Fruit fly (Drosophila melanogaster): ENCODE data around the gene Bfc.

Gene Bfc

DNA sequence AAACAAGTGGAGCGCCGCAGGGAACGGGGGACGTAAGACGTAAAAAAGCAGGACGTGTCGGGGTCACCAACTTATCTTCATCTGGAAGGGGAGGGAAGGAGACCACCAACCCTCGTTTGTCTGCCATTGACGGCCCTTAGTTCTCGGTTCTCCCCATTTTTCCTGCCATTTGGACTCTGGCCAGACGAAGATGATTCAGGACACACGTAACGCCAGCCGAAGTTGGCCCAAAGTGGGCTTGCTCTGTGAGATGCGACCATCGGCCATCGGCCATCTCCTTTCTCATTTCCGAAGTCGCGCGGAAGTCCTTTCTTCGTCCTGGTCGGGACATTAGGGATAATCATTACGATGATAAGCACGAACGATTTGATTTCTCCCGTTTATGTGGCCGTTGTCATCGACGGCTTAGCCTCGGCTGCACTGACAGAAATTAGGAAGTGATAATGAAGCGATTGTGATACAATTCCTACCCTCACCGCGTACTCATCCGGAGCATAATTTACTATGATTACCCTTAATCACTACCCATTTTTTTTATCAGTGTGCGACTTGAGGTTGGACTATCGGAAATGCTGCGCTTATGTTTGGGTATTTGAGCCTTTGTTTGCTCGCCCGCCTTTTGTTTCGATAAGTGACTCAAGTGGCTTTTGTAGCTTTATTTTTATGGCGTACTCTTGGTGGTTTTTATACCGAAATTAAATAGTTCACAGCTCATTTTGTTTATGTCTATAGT, 30.6 kb downstream of the Bfc start:
- no peak for TF ChIP-seq CTCF (optimal IDR thresholded peaks at IDR 0.05)
- no peak for TF ChIP-seq CG8478 (optimal IDR thresholded peaks at IDR 0.05)

DNA sequence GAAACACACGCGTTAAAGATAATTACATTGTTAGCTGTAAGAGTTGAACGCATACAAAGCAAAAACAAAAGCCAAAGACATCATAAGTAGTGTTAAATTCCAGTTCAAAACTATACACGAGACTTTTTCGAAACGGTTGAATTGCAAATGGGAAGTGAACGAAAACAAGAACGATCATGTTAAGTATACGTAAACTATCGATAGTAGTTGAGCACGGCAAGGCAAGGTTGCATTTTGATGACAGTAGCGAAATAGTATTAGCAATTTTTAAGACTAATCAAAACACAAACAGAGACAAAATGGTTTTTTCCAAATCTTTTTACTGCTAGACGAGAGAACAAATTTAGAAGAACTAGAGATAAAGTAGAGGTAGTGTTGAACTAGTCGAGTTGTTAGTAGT, 44.3 kb downstream of the Bfc start:
- TF ChIP-seq CTCF (optimal IDR thresholded peaks at IDR 0.05): no peak
- TF ChIP-seq CG8478 (optimal IDR thresholded peaks at IDR 0.05): no peak

DNA sequence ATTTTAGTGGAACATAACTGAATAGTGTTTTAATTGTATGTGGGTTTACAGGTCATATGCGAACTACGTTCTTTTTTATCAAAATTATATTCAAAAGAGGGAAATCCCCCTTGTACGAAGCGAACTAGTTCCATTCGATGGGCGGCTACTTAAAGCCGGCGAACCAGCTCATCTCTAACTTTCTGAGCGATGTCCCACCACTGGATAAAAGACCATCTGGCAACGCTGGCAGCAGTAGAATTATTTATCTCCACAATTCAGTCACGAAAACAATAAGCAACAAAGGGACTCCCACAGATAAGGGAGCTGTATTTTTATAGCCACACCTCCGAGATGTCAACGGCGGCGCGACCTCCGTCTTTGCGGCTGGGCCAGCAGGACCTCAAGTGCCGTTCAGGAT, 45.2 kb downstream of the Bfc start, which contains the start of gene Rabex-5:
Gene Rabex-5 (plus strand): TSS at position 221 of the 400 bp plus-strand sequence.
- peak; percentile 12 to 38 for TF ChIP-seq CTCF (optimal IDR thresholded peaks at IDR 0.05)
- TF ChIP-seq CG8478 (optimal IDR thresholded peaks at IDR 0.05): no peak

DNA sequence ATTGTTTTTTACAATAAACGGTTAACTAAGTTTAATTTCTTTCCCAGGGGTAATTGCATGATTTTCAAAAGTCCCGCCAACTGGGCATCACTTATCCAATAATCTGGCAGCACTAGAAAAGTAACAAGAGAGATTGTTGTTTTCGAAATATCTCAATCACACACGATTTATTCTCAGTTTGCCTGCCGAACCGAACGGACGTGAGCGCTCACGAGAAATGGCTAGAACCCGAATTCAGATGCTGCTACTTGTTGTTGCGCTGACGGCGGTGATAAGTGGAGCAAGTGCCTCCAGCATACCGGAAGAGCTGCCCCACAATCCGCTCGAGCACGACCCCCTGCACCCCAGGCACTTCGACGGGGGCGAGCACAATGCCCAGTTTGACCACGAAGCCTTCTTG, 48.0 kb downstream of the Bfc start, which contains the start of gene scf:
Gene scf (plus strand): TSS at position 164 of the 400 bp plus-strand sequence.
- no peak for TF ChIP-seq CTCF (optimal IDR thresholded peaks at IDR 0.05)
- no peak for TF ChIP-seq CG8478 (optimal IDR thresholded peaks at IDR 0.05)

DNA sequence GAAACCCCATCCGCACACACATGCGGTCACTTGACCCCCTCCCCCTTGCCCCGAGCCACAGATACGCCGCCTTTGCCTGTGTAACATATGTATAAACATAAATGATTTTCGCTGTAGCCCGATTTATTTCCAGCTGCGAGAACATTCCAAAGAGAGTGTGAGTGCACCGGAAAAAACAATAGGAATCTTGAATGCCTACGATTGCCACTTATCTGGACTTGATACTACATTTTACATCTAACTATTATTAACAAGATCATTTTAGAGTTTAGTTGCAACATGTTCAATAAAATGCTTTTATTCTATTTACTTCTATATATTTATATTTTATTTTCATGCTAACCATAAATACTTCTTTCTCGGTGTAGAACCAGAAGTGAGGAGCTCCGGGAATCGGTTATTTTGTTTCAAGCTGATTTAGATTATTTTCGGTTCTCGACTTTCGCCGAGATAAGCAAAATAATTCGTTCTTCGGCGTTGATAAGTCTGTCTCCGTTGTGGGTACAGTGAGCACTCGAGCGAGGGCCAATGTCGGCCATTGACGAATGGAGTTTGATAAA, 49.7 kb downstream of the Bfc start:
- TF ChIP-seq CG8478 (optimal IDR thresholded peaks at IDR 0.05) (no peak), CTCF (optimal IDR thresholded peaks at IDR 0.05) (no peak)
